Fruit fly (Drosophila melanogaster) whole organism, embryonic: ENCODE data around the gene CG34290.

Experiments used
- Abd-B ChIP-seq: fragments of 200-800 bp; sonication (Bioruptor generic); optimal IDR thresholded peaks from 2 replicates; lab custom pipeline; 2018; ENCODE audit warnings: missing biosample characterization, mild to moderate bottlenecking, missing genetic modification characterization, moderate library complexity
- Asciz ChIP-seq: fragments of 200-800 bp; sonication (Bioruptor generic); optimal IDR thresholded peaks from 2 replicates; lab custom pipeline; 2017; ENCODE audit warnings: missing biosample characterization, mild to moderate bottlenecking, missing genetic modification characterization, missing genetic modification reagents
- Atf-2 ChIP-seq: fragments of 200-800 bp; sonication (Bioruptor generic); optimal IDR thresholded peaks from 2 replicates; lab custom pipeline; 2016; ENCODE audit warnings: missing biosample characterization, missing genetic modification characterization
- B-H1 ChIP-seq: fragments of 200-800 bp; sonication (Bioruptor generic); IDR thresholded peaks from 3 replicates; pipeline ENCODE4 v1.3.6; 2022; ENCODE audit warnings: missing biosample characterization, missing genetic modification characterization
- Bgb ChIP-seq: fragments of 200-800 bp; sonication (Bioruptor generic); IDR thresholded peaks from 2 replicates; pipeline ENCODE4 v1.3.6; 2022; ENCODE audit warnings: missing biosample characterization, missing genetic modification characterization; ENCODE audit not compliant: partially characterized antibody
- CG10431 ChIP-seq: fragments of 200-800 bp; sonication (Bioruptor generic); optimal IDR thresholded peaks from 3 replicates; lab custom pipeline; 2018; ENCODE audit warnings: missing biosample characterization, mild to moderate bottlenecking, missing genetic modification characterization
- CG10543 ChIP-seq: fragments of 200-800 bp; sonication (Bioruptor generic); optimal IDR thresholded peaks from 3 replicates; lab custom pipeline; 2017; ENCODE audit warnings: missing biosample characterization, mild to moderate bottlenecking, missing genetic modification characterization, moderate library complexity
- CG11085 ChIP-seq: fragments of 200-800 bp; sonication (Bioruptor generic); IDR thresholded peaks from 2 replicates; pipeline ENCODE4 v1.3.6; 2022; ENCODE audit warnings: missing biosample characterization, missing genetic modification characterization
- CG14441 ChIP-seq: fragments of 200-800 bp; sonication (Bioruptor generic); IDR thresholded peaks from 2 replicates; pipeline ENCODE4 v1.3.6; 2022; ENCODE audit warnings: missing biosample characterization, missing genetic modification characterization
- CG14965 ChIP-seq: fragments of 200-800 bp; sonication (Bioruptor generic); optimal IDR thresholded peaks from 2 replicates; lab custom pipeline; 2016; ENCODE audit warnings: missing biosample characterization, missing genetic modification characterization, borderline replicate concordance
- CG17328 ChIP-seq: fragments of 200-800 bp; sonication (Bioruptor generic); IDR thresholded peaks from 2 replicates; pipeline ENCODE4 v1.3.6; 2022; ENCODE audit warnings: missing biosample characterization, missing genetic modification characterization
- CG2120 ChIP-seq: fragments of 200-800 bp; sonication (Bioruptor generic); optimal IDR thresholded peaks from 3 replicates; lab custom pipeline; 2016; ENCODE audit warnings: missing biosample characterization, missing genetic modification characterization
- CG30020 ChIP-seq: fragments of 200-800 bp; optimal IDR thresholded peaks from 2 replicates; lab custom pipeline; 2019; ENCODE audit warnings: missing biosample characterization, mild to moderate bottlenecking, missing genetic modification characterization, moderate library complexity
- CG34224 ChIP-seq: fragments of 200-800 bp; sonication (Bioruptor generic); IDR thresholded peaks from 3 replicates; pipeline ENCODE4 v1.3.6; 2022; ENCODE audit warnings: missing biosample characterization, missing genetic modification characterization; ENCODE audit not compliant: partially characterized antibody
- CG4707 ChIP-seq: fragments of 200-800 bp; sonication (Bioruptor generic); optimal IDR thresholded peaks from 2 replicates; lab custom pipeline; 2018; ENCODE audit warnings: missing biosample characterization, mild to moderate bottlenecking, missing genetic modification characterization, moderate library complexity
- CG7745 ChIP-seq: fragments of 200-800 bp; sonication (Bioruptor generic); optimal IDR thresholded peaks from 2 replicates; lab custom pipeline; 2018; ENCODE audit warnings: missing biosample characterization, mild to moderate bottlenecking, missing genetic modification characterization, moderate library complexity
- CG8765 ChIP-seq: fragments of 200-800 bp; sonication (Bioruptor generic); IDR thresholded peaks from 2 replicates; pipeline ENCODE4 v1.3.6; 2022; ENCODE audit warnings: missing biosample characterization, missing genetic modification characterization
- Chrac-16 ChIP-seq: fragments of 200-800 bp; sonication (Bioruptor generic); optimal IDR thresholded peaks from 3 replicates; lab custom pipeline; 2016; ENCODE audit warnings: missing biosample characterization, missing genetic modification characterization
- Dll ChIP-seq: fragments of 200-800 bp; sonication (Bioruptor generic); IDR thresholded peaks from 4 replicates; pipeline ENCODE4 v1.3.6; 2022; ENCODE audit warnings: missing biosample characterization, missing genetic modification characterization; ENCODE audit not compliant: partially characterized antibody
- Drgx ChIP-seq: fragments of 200-800 bp; sonication (Bioruptor generic); IDR thresholded peaks from 2 replicates; pipeline ENCODE4 v1.3.6; 2022; ENCODE audit warnings: missing biosample characterization, missing genetic modification characterization
- E2f1 ChIP-seq: fragments of 200-800 bp; sonication (Bioruptor generic); IDR thresholded peaks from 2 replicates; pipeline ENCODE4 v1.3.6; 2022; ENCODE audit warnings: missing biosample characterization, missing genetic modification characterization
- Fer2 ChIP-seq: fragments of 200-800 bp; sonication (Bioruptor generic); optimal IDR thresholded peaks from 2 replicates; lab custom pipeline; 2018; ENCODE audit warnings: missing biosample characterization, mild to moderate bottlenecking, missing genetic modification characterization, moderate library complexity
- Hr78 ChIP-seq, 2 experiments: fragments of 200-800 bp in 1 of 2; fragments of >200 bp in 1 of 2; sonication (Bioruptor generic) in 1 of 2; optimal IDR thresholded peaks; 2 replicates each; lab custom pipeline; 2017 to 2019; ENCODE audit warnings: missing biosample characterization in 2 of 2, missing genetic modification characterization in 2 of 2, mild to moderate bottlenecking in 1 of 2, moderate library complexity in 1 of 2
- Lpt ChIP-seq: fragments of >200 bp; optimal IDR thresholded peaks from 2 replicates; lab custom pipeline; 2018; ENCODE audit warnings: missing biosample characterization, missing genetic modification characterization
- NC2α ChIP-seq: fragments of 200-800 bp; sonication (Bioruptor generic); optimal IDR thresholded peaks from 2 replicates; lab custom pipeline; 2016; ENCODE audit warnings: missing biosample characterization, missing genetic modification characterization
- PHDP ChIP-seq: fragments of 200-800 bp; sonication (Bioruptor generic); optimal IDR thresholded peaks from 3 replicates; lab custom pipeline; 2018; ENCODE audit warnings: missing biosample characterization, mild to moderate bottlenecking, missing genetic modification characterization, moderate library complexity
- Pdp1 ChIP-seq, 2 experiments: fragments of 200-800 bp; sonication (Bioruptor generic); optimal IDR thresholded peaks; 3 replicates each; lab custom pipeline; 2016; ENCODE audit warnings: missing biosample characterization in 2 of 2, missing genetic modification characterization in 2 of 2, mild to moderate bottlenecking in 1 of 2, moderate library complexity in 1 of 2
- Rfx ChIP-seq: fragments of 200-800 bp; sonication (Bioruptor generic); IDR thresholded peaks from 2 replicates; pipeline ENCODE4 v1.3.6; 2022; ENCODE audit warnings: missing biosample characterization, missing genetic modification characterization
- Sry-β ChIP-seq: fragments of 200-800 bp; sonication (Bioruptor generic); optimal IDR thresholded peaks from 2 replicates; lab custom pipeline; 2018; ENCODE audit warnings: missing biosample characterization, mild to moderate bottlenecking, missing genetic modification characterization, moderate library complexity
- TFAM ChIP-seq: fragments of 200-800 bp; sonication (Bioruptor generic); optimal IDR thresholded peaks from 2 replicates; lab custom pipeline; 2017; ENCODE audit warnings: missing biosample characterization, missing genetic modification characterization, inconsistent platforms
- Trl ChIP-seq, 3 experiments: fragments of >200 bp in 2 of 3; fragments of 200-800 bp in 1 of 3; sonication (Bioruptor generic) in 1 of 3; optimal IDR thresholded peaks; 2 replicates in 1 of 3; 3 replicates in 2 of 3; lab custom pipeline; 2016 to 2017; ENCODE audit warnings: missing biosample characterization in 1 of 3, missing genetic modification characterization in 1 of 3
- Xbp1 ChIP-seq: fragments of 200-800 bp; sonication (Bioruptor generic); optimal IDR thresholded peaks from 3 replicates; lab custom pipeline; 2016; ENCODE audit warnings: missing biosample characterization, mild to moderate bottlenecking, missing genetic modification characterization
- Xrp1 ChIP-seq: fragments of 200-800 bp; sonication (Bioruptor generic); IDR thresholded peaks from 2 replicates; pipeline ENCODE4 v1.3.6; 2022; ENCODE audit warnings: missing biosample characterization, missing genetic modification characterization
- ara ChIP-seq: fragments of 200-800 bp; sonication (Bioruptor generic); IDR thresholded peaks from 2 replicates; pipeline ENCODE4 v1.3.6; 2022; ENCODE audit warnings: missing biosample characterization, missing genetic modification characterization
- ash1 ChIP-seq: fragments of 200-800 bp; sonication (Bioruptor generic); optimal IDR thresholded peaks from 2 replicates; lab custom pipeline; 2018; ENCODE audit warnings: missing biosample characterization, mild to moderate bottlenecking, missing genetic modification characterization
- az2 ChIP-seq: fragments of 200-800 bp; sonication (Bioruptor generic); optimal IDR thresholded peaks from 3 replicates; lab custom pipeline; 2016; ENCODE audit warnings: missing biosample characterization, missing genetic modification characterization
- cad ChIP-seq: fragments of >200 bp; optimal IDR thresholded peaks from 2 replicates; lab custom pipeline; 2017; ENCODE audit warnings: missing biosample characterization, missing genetic modification characterization
- cato ChIP-seq: fragments of 200-800 bp; sonication (Bioruptor generic); optimal IDR thresholded peaks from 2 replicates; lab custom pipeline; 2016; ENCODE audit warnings: missing biosample characterization, missing genetic modification characterization, borderline replicate concordance
- corto ChIP-seq: fragments of 200-800 bp; sonication (Bioruptor generic); optimal IDR thresholded peaks from 2 replicates; lab custom pipeline; 2016; ENCODE audit warnings: missing biosample characterization, mild to moderate bottlenecking, missing genetic modification characterization, moderate library complexity
- crp ChIP-seq, 2 experiments: fragments of 200-800 bp; sonication (Bioruptor generic); optimal IDR thresholded peaks; 2 replicates in 1 of 2; 3 replicates in 1 of 2; lab custom pipeline; 2017; ENCODE audit warnings: missing biosample characterization in 2 of 2, missing genetic modification characterization in 2 of 2, mild to moderate bottlenecking in 1 of 2, moderate library complexity in 1 of 2
- da ChIP-seq: fragments of 200-800 bp; sonication (Bioruptor generic); optimal IDR thresholded peaks from 2 replicates; lab custom pipeline; 2016; ENCODE audit warnings: missing biosample characterization, missing genetic modification characterization
- dati ChIP-seq: fragments of 200-800 bp; sonication (Bioruptor generic); IDR thresholded peaks from 2 replicates; pipeline ENCODE4 v1.3.6; 2022; ENCODE audit warnings: missing biosample characterization, missing genetic modification characterization
- emc ChIP-seq: fragments of 200-800 bp; sonication (Bioruptor generic); optimal IDR thresholded peaks from 2 replicates; lab custom pipeline; 2016; ENCODE audit warnings: missing biosample characterization, missing genetic modification characterization
- ham ChIP-seq: fragments of 200-800 bp; sonication (Bioruptor generic); IDR thresholded peaks from 2 replicates; pipeline ENCODE4 v1.3.6; 2022; ENCODE audit warnings: missing biosample characterization, missing genetic modification characterization
- ken ChIP-seq: fragments of 200-800 bp; sonication (Bioruptor generic); IDR thresholded peaks from 3 replicates; pipeline ENCODE4 v1.3.6; 2022; ENCODE audit warnings: missing biosample characterization, missing genetic modification characterization
- pzg ChIP-seq: fragments of 200-800 bp; sonication (Bioruptor generic); optimal IDR thresholded peaks from 3 replicates; lab custom pipeline; 2018; ENCODE audit warnings: missing biosample characterization, mild to moderate bottlenecking, missing genetic modification characterization, moderate library complexity
- repo ChIP-seq: fragments of 200-800 bp; sonication (Bioruptor generic); optimal IDR thresholded peaks from 2 replicates; lab custom pipeline; 2016; ENCODE audit warnings: missing biosample characterization, missing genetic modification characterization
- sisA ChIP-seq: fragments of 200-800 bp; sonication (Bioruptor generic); IDR thresholded peaks from 2 replicates; pipeline ENCODE4 v1.3.6; 2022; ENCODE audit warnings: missing biosample characterization, missing genetic modification characterization
- twi ChIP-seq: fragments of 200-800 bp; optimal IDR thresholded peaks from 2 replicates; lab custom pipeline; 2019; ENCODE audit warnings: missing biosample characterization, mild to moderate bottlenecking, missing genetic modification characterization, moderate library complexity
- wek ChIP-seq: fragments of 200-800 bp; sonication (Bioruptor generic); optimal IDR thresholded peaks from 3 replicates; lab custom pipeline; 2018; ENCODE audit warnings: missing biosample characterization, mild to moderate bottlenecking, missing genetic modification characterization, moderate library complexity

Gene CG34290

DNA sequence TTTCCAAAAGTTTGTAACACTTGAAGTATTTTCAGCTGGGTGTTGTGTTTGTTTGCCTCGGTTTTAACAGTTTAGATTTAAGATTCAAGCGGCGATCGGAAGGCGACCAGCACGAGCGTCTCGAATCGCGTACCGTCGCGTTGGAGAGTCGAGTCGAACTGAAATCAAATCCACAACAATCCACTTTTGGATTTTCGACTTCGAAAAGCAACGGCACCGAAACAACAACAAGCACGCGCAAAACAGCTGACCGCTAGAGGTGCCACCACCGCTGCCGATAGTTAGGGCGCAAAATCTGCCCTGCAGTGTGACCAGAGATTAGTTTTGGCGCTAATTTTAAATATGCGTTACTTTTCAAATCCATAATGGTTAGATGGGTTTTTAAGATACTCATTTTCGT lies 18.5 kb downstream of the CG34290 start, which contains the start of gene jar (continued):
- peak; percentile 42; the same call in 1 of the 2 replicates for TF ChIP-seq Xrp1
- peak; percentile 35 for TF ChIP-seq CG17328 (GFP tag; lab: Robert Waterston, UW)
- TF ChIP-seq Hr78 (GFP tag; optimal IDR thresholded peaks at IDR 0.05; lab: Kevin White, UChicago): no peak
- TF ChIP-seq Fer2: no peak
- no peak for TF ChIP-seq Lpt (GFP tag; lab: Kevin White, UChicago)
- TF ChIP-seq CG7745 (tag; lab: Kevin White, UChicago): peak; percentile 11
- TF ChIP-seq corto: no peak
- TF ChIP-seq Pdp1 (GFP tag; optimal IDR thresholded peaks at IDR 0.05; lab: Kevin White, UChicago): peak in 1 of 2 experiments; percentile 12
- TF ChIP-seq CG10543 (GFP tag; lab: Kevin White, UChicago): peak; percentile 71
- no peak for TF ChIP-seq twi (tag; lab: Kevin White, UChicago)
- TF ChIP-seq Abd-B: no peak
- no peak for TF ChIP-seq Trl (optimal IDR thresholded peaks at IDR 0.05; lab: Kevin White, UChicago)
- TF ChIP-seq Trl (GFP tag; optimal IDR thresholded peaks at IDR 0.05; lab: Kevin White, UChicago): no peak
- no peak for TF ChIP-seq CG14965
- TF ChIP-seq cato (GFP tag; lab: Kevin White, UChicago): no peak
- TF ChIP-seq ash1 (GFP tag; lab: Kevin White, UChicago): peak; percentile 52
- TF ChIP-seq CG34224 (GFP tag; lab: Robert Waterston, UW): peak; percentile 93
- no peak for TF ChIP-seq Xbp1 (GFP tag; lab: Kevin White, UChicago)
- TF ChIP-seq ara: no peak; the same call in 1 of the 2 replicates
- TF ChIP-seq pzg (GFP tag; lab: Kevin White, UChicago): peak; percentile 97
- TF ChIP-seq TFAM (GFP tag; lab: Kevin White, UChicago): no peak
- no peak for TF ChIP-seq CG14441 (GFP tag; lab: Robert Waterston, UW)
- peak; percentile 92 to 100 for TF ChIP-seq crp (GFP tag; optimal IDR thresholded peaks at IDR 0.05; lab: Kevin White, UChicago)
- TF ChIP-seq az2: no peak
- TF ChIP-seq emc (GFP tag; lab: Kevin White, UChicago): no peak
- TF ChIP-seq Dll (GFP tag; lab: Robert Waterston, UW): peak; percentile 92
- peak; percentile 97 for TF ChIP-seq Bgb (GFP tag; lab: Robert Waterston, UW)
- no peak for TF ChIP-seq Chrac-16 (GFP tag; lab: Kevin White, UChicago)
- no peak for TF ChIP-seq da (GFP tag; lab: Kevin White, UChicago)
- TF ChIP-seq E2f1 (GFP tag; lab: Robert Waterston, UW): peak; percentile 95
- no peak; the same call in 2 of the 3 replicates for TF ChIP-seq B-H1 (GFP tag; lab: Robert Waterston, UW)
- no peak for TF ChIP-seq Atf-2
- TF ChIP-seq Rfx (GFP tag; lab: Robert Waterston, UW): peak; percentile 63
- TF ChIP-seq ham: no peak
- no peak for TF ChIP-seq dati (GFP tag; lab: Robert Waterston, UW)
- TF ChIP-seq CG30020 (tag; lab: Kevin White, UChicago): peak; percentile 11
- no peak for TF ChIP-seq ken
- peak; percentile 45 for TF ChIP-seq Asciz (GFP tag; lab: Kevin White, UChicago)
- peak; percentile 42 for TF ChIP-seq CG10431 (GFP tag; lab: Kevin White, UChicago)
- no peak for TF ChIP-seq CG11085 (GFP tag; lab: Robert Waterston, UW)
- TF ChIP-seq sisA (GFP tag; lab: Robert Waterston, UW): no peak
- peak; percentile 24 for TF ChIP-seq NC2α
- peak; percentile 11 for TF ChIP-seq CG2120 (GFP tag; lab: Kevin White, UChicago)
- TF ChIP-seq PHDP (tag; lab: Kevin White, UChicago): peak; percentile 46
- peak; percentile 42 for TF ChIP-seq Sry-β (GFP tag; lab: Kevin White, UChicago)
- TF ChIP-seq cad (GFP tag; lab: Kevin White, UChicago): peak; percentile 23
- TF ChIP-seq wek (GFP tag; lab: Kevin White, UChicago): peak; percentile 65
- TF ChIP-seq Drgx (GFP tag; lab: Robert Waterston, UW): no peak
- peak; percentile 40; the same call in 1 of the 2 replicates for TF ChIP-seq CG8765 (GFP tag; lab: Robert Waterston, UW)
- TF ChIP-seq repo (GFP tag; lab: Kevin White, UChicago): no peak
- peak; percentile 29 for TF ChIP-seq CG4707
